Worm (Caenorhabditis elegans) whole organism, early embryonic: ENCODE measurements around the gene dct-17.

Source experiments
- F13C5.2 ChIP-seq: sonication (generic microtip); optimal IDR thresholded peaks from 2 replicates; lab custom pipeline; 2017; ENCODE audit warnings: mild to moderate bottlenecking, missing genetic modification characterization, inconsistent platforms, missing compliant biosample characterization
- aly-1 ChIP-seq: sonication (generic microtip); optimal IDR thresholded peaks from 2 replicates; lab custom pipeline; 2016; ENCODE audit warnings: missing genetic modification characterization, missing compliant biosample characterization
- ama-1 ChIP-seq: fragments of 150-350 bp; optimal IDR thresholded peaks from 2 replicates; lab custom pipeline; 2014
- ceh-36 ChIP-seq: sonication (generic microtip); optimal IDR thresholded peaks from 2 replicates; lab custom pipeline; 2016; ENCODE audit warnings: missing genetic modification characterization, inconsistent platforms, missing compliant biosample characterization
- flt-1 ChIP-seq: fragments of 200-800 bp; sonication (Bioruptor generic); IDR thresholded peaks from 2 replicates; pipeline ENCODE4 v1.3.6; 2022; ENCODE audit warnings: missing genetic modification characterization, missing compliant biosample characterization
- hmbx-1 ChIP-seq: sonication (generic microtip); optimal IDR thresholded peaks from 2 replicates; lab custom pipeline; 2016; ENCODE audit warnings: mild to moderate bottlenecking, missing genetic modification characterization, missing compliant biosample characterization
- hnd-1 ChIP-seq: sonication (generic microtip); optimal IDR thresholded peaks from 2 replicates; lab custom pipeline; 2016; ENCODE audit warnings: missing genetic modification characterization, missing compliant biosample characterization
- pes-1 ChIP-seq: fragments of 200-800 bp; sonication (Bioruptor generic); IDR thresholded peaks from 2 replicates; pipeline ENCODE4 v1.3.6; 2022; ENCODE audit warnings: missing genetic modification reagents, missing genetic modification characterization, missing compliant biosample characterization
- sea-1 ChIP-seq: fragments of 200-800 bp; sonication (Bioruptor generic); conservative IDR thresholded peaks from 2 replicates; pipeline ENCODE4 v1.3.6; 2022; ENCODE audit warnings: missing genetic modification characterization, missing compliant biosample characterization
- tbx-37 ChIP-seq: fragments of 200-800 bp; sonication (Bioruptor generic); conservative IDR thresholded peaks from 2 replicates; pipeline ENCODE4 v1.3.6; 2022; ENCODE audit warnings: missing genetic modification reagents, missing genetic modification characterization, missing compliant biosample characterization
- tra-4 ChIP-seq: sonication (generic microtip); optimal IDR thresholded peaks from 2 replicates; lab custom pipeline; 2017; ENCODE audit warnings: missing genetic modification characterization, missing compliant biosample characterization

- TF ChIP-seq hmbx-1 (tag; lab: Kevin White, UChicago) (no peak), aly-1 (no peak), hnd-1 (tag; lab: Kevin White, UChicago) (no peak), tbx-37 (GFP tag; lab: Robert Waterston, UW) (no peak), ceh-36 (tag; lab: Kevin White, UChicago) (no peak), tra-4 (tag; lab: Kevin White, UChicago) (no peak), flt-1 (GFP tag; lab: Robert Waterston, UW) (no peak), pes-1 (GFP tag; lab: Robert Waterston, UW) (no peak), sea-1 (GFP tag; lab: Robert Waterston, UW) (no peak), ama-1 (lab: Kevin White, UChicago) (no peak), F13C5.2 (no peak)
Measured at ce11 chrV:13744901-13745300, 14.3 kb upstream of the dct-17 start, which contains the start of gene F35E12.9.
